Fruit fly (Drosophila melanogaster): ENCODE data around the gene Gs1.
A peak's percentile ranks its signal among the peaks of the same experiment; 100 is the strongest.

Gs1 gene

dm6 chr2L:128977-129941 lies 2.6 kb upstream of the Gs1 start (continued):
- TF ChIP-seq D19A (tag; optimal IDR thresholded peaks at IDR 0.05) (peak; percentile 50), hth (optimal IDR thresholded peaks at IDR 0.05) (no peak), exex (tag; optimal IDR thresholded peaks at IDR 0.05) (peak; percentile 46), emc (GFP tag; optimal IDR thresholded peaks at IDR 0.05) (no peak), CG6254 (GFP tag; optimal IDR thresholded peaks at IDR 0.05) (peak; percentile 53), usp (GFP tag; optimal IDR thresholded peaks at IDR 0.05) (no peak), chif (GFP tag; optimal IDR thresholded peaks at IDR 0.05) (no peak), CG7987 (GFP tag; optimal IDR thresholded peaks at IDR 0.05) (peak; percentile 68), sens-2 (GFP tag; IDR thresholded peaks at IDR 0.05) (no peak), CG7357 (GFP tag; IDR thresholded peaks at IDR 0.05) (no peak), HLH54F (GFP tag; optimal IDR thresholded peaks at IDR 0.05) (peak; percentile 33), Hsf (GFP tag; optimal IDR thresholded peaks at IDR 0.05) (no peak), CG2712 (tag; optimal IDR thresholded peaks at IDR 0.05) (peak; percentile 40), CG3838 (GFP tag; optimal IDR thresholded peaks at IDR 0.05) (no peak), en (GFP tag; optimal IDR thresholded peaks at IDR 0.05) (peak; percentile 13), Drgx (GFP tag; IDR thresholded peaks at IDR 0.05) (0 out of 2 replicates have a peak, but pooled peaks have one; percentile 27), zf30C (GFP tag; optimal IDR thresholded peaks at IDR 0.05) (peak; percentile 1), crc (GFP tag; optimal IDR thresholded peaks at IDR 0.05) (no peak), CkIIα-i1 (GFP tag; IDR thresholded peaks at IDR 0.05) (no peak), Ravus (GFP tag; IDR thresholded peaks at IDR 0.05) (no peak), CG32532 (GFP tag; IDR thresholded peaks at IDR 0.05) (peak; percentile 59; the same call in 1 of the 2 replicates), TFAM (GFP tag; optimal IDR thresholded peaks at IDR 0.05) (no peak), CG10147 (GFP tag; optimal IDR thresholded peaks at IDR 0.05) (peak; percentile 34), CG1792 (GFP tag; optimal IDR thresholded peaks at IDR 0.05) (no peak), pros (GFP tag; optimal IDR thresholded peaks at IDR 0.05) (peak; percentile 70), eve (GFP tag; optimal IDR thresholded peaks at IDR 0.05) (peak in 1 of 2 experiments; percentile 77), sisA (GFP tag; IDR thresholded peaks at IDR 0.05) (no peak), esg (GFP tag; conservative IDR thresholded peaks at IDR 0.05) (no peak), Dip3 (GFP tag; optimal IDR thresholded peaks at IDR 0.05) (no peak), schlank (tag; optimal IDR thresholded peaks at IDR 0.05) (no peak), ewg (GFP tag; optimal IDR thresholded peaks at IDR 0.05) (no peak), Antp (GFP tag; optimal IDR thresholded peaks at IDR 0.05) (no peak), CG8089 (GFP tag; optimal IDR thresholded peaks at IDR 0.05) (no peak), HLH4C (GFP tag; IDR thresholded peaks at IDR 0.05; ENCODE audit: partially characterized antibody) (peak; percentile 38; the same call in 1 of the 3 replicates), Mrtf (GFP tag; IDR thresholded peaks at IDR 0.05) (no peak), chinmo (GFP tag; IDR thresholded peaks at IDR 0.05; ENCODE audit: partially characterized antibody) (peak; percentile 95), lmd (GFP tag; IDR thresholded peaks at IDR 0.05) (no peak), H2.0 (GFP tag; IDR thresholded peaks at IDR 0.05) (no peak), Lim3 (GFP tag; IDR thresholded peaks at IDR 0.05) (no peak), CG2129 (GFP tag; IDR thresholded peaks at IDR 0.05; ENCODE audit: partially characterized antibody) (no peak), Atf3 (GFP tag; optimal IDR thresholded peaks at IDR 0.05) (no peak), bigmax (GFP tag; optimal IDR thresholded peaks at IDR 0.05) (peak; percentile 28), CG6813 (GFP tag; optimal IDR thresholded peaks at IDR 0.05) (peak; percentile 47), kay (GFP tag; optimal IDR thresholded peaks at IDR 0.05) (peak; percentile 36), CG8290 (GFP tag; optimal IDR thresholded peaks at IDR 0.05) (peak; percentile 41), CG8290 (tag; optimal IDR thresholded peaks at IDR 0.05) (peak; percentile 21 to 82), Dek (tag; optimal IDR thresholded peaks at IDR 0.05) (no peak), Fer3 (tag; optimal IDR thresholded peaks at IDR 0.05) (peak; percentile 34), CG33213 (GFP tag; optimal IDR thresholded peaks at IDR 0.05) (peak; percentile 11), hbn (GFP tag; IDR thresholded peaks at IDR 0.05; ENCODE audit: partially characterized antibody) (no peak)

All from whole organism, embryonic.